Worm (Caenorhabditis elegans) whole organism, L2 larva: Measurements from ENCODE around the gene lsm-4.

Source experiments
- C34F6.9 ChIP-seq: fragments of 150-350 bp; optimal IDR thresholded peaks from 2 replicates; lab custom pipeline; 2014; ENCODE audit warnings: missing biosample characterization, missing genetic modification characterization
- R02D3.7 ChIP-seq: fragments of 150-350 bp; optimal IDR thresholded peaks from 2 replicates; lab custom pipeline; 2014; ENCODE audit warnings: missing biosample characterization, missing genetic modification characterization
- Y55F3AM.14 ChIP-seq: fragments of 200-800 bp; sonication (Bioruptor generic); optimal IDR thresholded peaks from 2 replicates; lab custom pipeline; 2018; ENCODE audit warnings: mild to moderate bottlenecking, missing genetic modification characterization, missing compliant biosample characterization
- ZK546.5 ChIP-seq: sonication (generic microtip); optimal IDR thresholded peaks from 2 replicates; lab custom pipeline; 2017; ENCODE audit warnings: missing biosample characterization, missing genetic modification characterization
- alr-1 ChIP-seq: fragments of 150-350 bp; optimal IDR thresholded peaks from 2 replicates; lab custom pipeline; 2014; ENCODE audit warnings: missing biosample characterization, missing genetic modification characterization
- blmp-1 ChIP-seq: sonication (generic microtip); optimal IDR thresholded peaks from 2 replicates; lab custom pipeline; 2017; ENCODE audit warnings: missing genetic modification characterization, mild to moderate bottlenecking, missing compliant biosample characterization, antibody characterized with exemption, moderate library complexity; ENCODE audit not compliant: insufficient read depth
- egl-27 ChIP-seq: sonication (generic microtip); optimal IDR thresholded peaks from 3 replicates; lab custom pipeline; 2017; ENCODE audit warnings: missing biosample characterization, missing genetic modification reagents, missing genetic modification characterization
- nhr-12 ChIP-seq: fragments of 150-350 bp; optimal IDR thresholded peaks from 2 replicates; lab custom pipeline; 2014; ENCODE audit warnings: missing biosample characterization, missing genetic modification characterization
- nhr-237 ChIP-seq: fragments of 150-350 bp; optimal IDR thresholded peaks from 2 replicates; lab custom pipeline; 2014; ENCODE audit warnings: missing biosample characterization, missing genetic modification characterization
- nhr-77 ChIP-seq: fragments of 150-350 bp; optimal IDR thresholded peaks from 2 replicates; lab custom pipeline; 2014; ENCODE audit warnings: missing biosample characterization, missing genetic modification characterization
- snpc-4 ChIP-seq: fragments of 150-350 bp; optimal IDR thresholded peaks from 2 replicates; lab custom pipeline; 2014; ENCODE audit warnings: missing biosample characterization, missing genetic modification characterization
- unc-62 ChIP-seq: fragments of 150-350 bp; optimal IDR thresholded peaks from 2 replicates; lab custom pipeline; 2014; ENCODE audit warnings: missing biosample characterization, missing genetic modification reagents, missing genetic modification characterization
- zag-1 ChIP-seq: fragments of 150-350 bp; optimal IDR thresholded peaks from 2 replicates; lab custom pipeline; 2014; ENCODE audit warnings: missing biosample characterization, missing genetic modification characterization

DNA sequence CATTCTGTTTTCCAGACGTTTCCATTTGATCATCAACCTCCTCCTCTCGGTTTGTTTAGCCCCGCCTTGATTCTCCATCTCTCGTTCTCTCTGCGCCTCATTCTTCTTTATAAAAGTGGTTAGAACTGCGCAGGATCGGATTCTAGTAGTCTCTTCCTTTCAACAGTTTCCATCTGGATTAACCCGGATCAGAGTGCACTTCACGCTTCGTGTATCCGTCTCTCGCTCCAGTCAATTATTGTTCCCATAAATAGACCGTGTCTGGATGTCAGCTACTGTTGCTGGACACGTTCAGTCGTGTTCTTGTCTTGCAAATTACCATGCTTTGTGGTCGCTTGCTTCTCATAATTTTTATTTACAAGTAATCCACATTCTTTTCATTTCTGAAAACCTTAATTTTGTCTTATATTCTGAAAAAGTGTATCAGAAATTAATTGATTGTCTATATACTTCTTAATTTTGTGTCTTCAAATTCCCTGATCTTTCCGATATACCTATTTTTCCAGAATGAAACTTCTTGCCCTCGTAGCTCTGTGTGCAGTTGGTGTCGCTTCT is 24.2 kb downstream of the lsm-4 start, which contains the start of gene F32A5.4:
- TF ChIP-seq R02D3.7 (tag; lab: Kevin White, UChicago) (no peak), nhr-77 (tag; lab: Kevin White, UChicago) (no peak), nhr-237 (no peak), nhr-12 (tag; lab: Kevin White, UChicago) (no peak), blmp-1 (no peak), zag-1 (no peak), egl-27 (tag; lab: Kevin White, UChicago) (no peak), unc-62 (GFP tag; lab: Kevin White, UChicago) (no peak), snpc-4 (no peak), C34F6.9 (tag; lab: Kevin White, UChicago) (no peak), Y55F3AM.14 (no peak), alr-1 (no peak), ZK546.5 (tag; lab: Kevin White, UChicago) (no peak)
